Worm (Caenorhabditis elegans): ENCODE measurements around the gene Y37D8A.3.

Y37D8A.3 gene

DNA sequence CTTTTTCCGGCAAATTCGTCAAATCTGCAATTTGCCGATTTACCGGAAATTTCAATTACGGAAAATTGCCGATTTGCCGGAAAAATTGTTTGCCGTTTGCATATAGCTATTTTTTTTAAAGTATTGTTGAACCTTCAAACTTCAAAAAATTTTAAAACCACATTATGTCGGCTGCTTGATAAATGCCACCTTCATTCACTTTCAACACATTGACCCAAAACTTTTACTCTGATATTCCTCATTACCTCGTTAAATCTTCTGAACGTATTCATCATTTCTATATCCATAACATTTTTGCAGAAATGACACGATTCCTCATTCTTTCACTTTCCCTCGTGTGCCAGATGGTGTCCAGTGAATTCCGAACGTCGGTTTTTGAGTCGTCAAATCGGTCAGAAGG lies at the start of gene Y37D8A.3:
Gene Y37D8A.3 (plus strand): TSS at position 301 of the 400 bp plus-strand sequence.
- no peak for TF ChIP-seq unc-62 (GFP tag; optimal IDR thresholded peaks at IDR 0.05)

DNA sequence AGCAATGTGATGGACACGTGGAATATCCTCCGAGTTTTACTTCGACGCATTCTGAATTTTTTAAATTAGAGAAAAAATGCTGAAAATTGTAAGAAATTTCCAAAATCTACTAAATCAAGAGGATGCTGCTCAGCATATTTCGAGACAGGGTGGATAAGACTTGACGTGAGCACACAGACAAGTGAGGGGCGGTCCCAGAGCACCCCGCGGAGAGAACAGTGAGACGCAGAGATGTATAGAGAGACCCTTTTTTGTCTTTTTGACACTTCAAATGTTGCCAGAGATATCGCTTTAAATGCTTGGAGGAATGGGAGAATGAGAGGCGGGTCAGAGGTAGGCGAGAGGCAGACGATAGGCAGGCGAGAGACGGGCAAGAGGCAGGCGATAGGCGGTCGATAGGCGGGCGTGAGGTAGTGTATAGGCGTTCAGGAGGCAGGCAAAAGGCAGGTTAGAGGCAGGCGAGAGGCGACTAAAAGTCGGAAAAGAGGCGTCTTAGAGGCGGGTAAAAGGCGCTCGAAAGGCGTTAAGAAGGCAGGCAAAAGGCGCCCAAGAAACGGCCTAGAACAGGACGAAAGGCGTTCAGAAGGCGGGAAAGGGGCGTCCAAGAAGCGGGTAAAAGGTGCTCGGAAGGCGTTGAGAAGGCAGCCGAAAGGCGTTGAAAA lies 49.4 kb upstream of the Y37D8A.3 start, which contains the start of gene gab-1:
Gene gab-1 (minus strand): TSS at position 51 of the 662 bp plus-strand sequence.
- TF ChIP-seq unc-62 (GFP tag; optimal IDR thresholded peaks at IDR 0.05), result no peak

DNA sequence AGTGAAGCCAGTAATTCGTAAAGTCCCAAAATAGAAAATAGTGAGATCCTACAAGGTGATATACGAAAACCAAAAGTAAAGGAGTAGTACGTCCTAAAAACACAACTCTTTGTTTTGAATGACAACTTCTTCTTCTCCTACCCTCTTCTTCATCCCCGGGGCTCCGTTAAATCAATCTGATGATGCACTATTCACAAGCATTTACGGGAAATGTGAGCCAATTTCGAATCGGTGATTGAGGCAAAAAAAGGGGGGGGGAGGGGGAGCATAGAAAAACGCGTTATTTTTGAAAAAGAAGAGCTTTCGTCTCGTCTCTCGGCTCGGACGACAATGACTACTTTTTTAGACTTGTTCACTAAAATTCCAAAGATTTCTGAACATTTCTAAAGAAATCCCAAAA lies 45.3 kb upstream of the Y37D8A.3 start:
- no peak for TF ChIP-seq unc-62 (GFP tag; optimal IDR thresholded peaks at IDR 0.05)

DNA sequence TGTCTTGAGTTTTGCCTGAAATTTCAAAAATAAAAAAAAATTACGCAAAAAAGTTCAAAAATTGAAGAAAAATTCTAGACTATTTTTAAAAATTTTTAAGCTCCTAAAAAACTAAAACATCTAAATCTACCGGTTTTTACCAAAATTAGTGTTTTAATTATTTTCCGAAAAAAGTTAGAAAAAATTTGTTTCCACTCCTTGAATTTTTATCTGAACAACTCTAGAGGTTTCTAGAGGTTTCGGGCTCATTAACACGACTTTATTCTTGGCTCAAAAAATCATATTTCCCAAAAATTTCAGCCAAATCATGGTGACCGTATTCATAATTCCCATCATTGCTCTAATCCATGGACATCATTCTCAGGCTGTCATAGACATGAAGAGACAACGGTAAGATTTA lies 44.3 kb upstream of the Y37D8A.3 start, which contains the start of gene lgc-37:
Gene lgc-37 (plus strand): TSS at position 301 of the 400 bp plus-strand sequence.
- no peak for TF ChIP-seq unc-62 (GFP tag; optimal IDR thresholded peaks at IDR 0.05)

DNA sequence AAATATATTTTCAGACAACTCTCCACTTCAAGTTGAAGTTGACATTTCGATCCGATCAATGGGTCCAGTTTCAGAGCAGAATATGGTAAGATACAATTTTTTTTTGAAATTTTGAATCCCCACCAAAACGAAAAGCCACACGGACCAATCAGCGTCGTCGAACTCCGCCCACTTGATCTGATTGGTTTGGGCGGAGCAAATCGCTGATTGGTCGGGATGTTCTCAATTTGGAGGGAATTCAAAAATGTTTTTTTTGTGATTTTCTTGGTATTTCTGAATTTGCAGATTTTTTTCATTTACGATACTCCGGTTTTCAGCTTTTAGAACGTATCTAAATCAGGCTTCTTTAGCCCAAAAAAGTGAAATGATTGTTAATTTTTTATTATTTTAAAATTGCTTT lies 43.7 kb upstream of the Y37D8A.3 start:
- TF ChIP-seq unc-62 (GFP tag; optimal IDR thresholded peaks at IDR 0.05), result no peak

DNA sequence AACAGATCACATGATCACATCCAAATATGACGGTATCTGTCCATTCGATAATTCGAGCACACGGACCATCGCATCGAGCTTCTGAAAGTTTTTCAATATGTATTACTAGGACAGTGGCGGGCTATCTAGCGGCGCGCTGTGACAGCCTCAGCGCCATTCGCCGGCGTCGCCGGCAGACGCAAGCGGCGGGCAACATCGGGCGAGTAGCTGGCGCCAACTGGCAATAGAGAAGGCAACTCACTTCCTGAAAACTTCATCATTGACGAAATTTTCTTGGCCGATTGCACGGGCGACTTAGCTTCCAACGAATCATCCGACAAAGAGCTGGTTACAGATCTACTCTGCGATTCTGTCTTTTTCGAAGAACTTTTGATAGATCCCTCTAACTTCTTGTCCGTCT lies 40.9 kb upstream of the Y37D8A.3 start:
- TF ChIP-seq unc-62 (GFP tag; optimal IDR thresholded peaks at IDR 0.05), result no peak

DNA sequence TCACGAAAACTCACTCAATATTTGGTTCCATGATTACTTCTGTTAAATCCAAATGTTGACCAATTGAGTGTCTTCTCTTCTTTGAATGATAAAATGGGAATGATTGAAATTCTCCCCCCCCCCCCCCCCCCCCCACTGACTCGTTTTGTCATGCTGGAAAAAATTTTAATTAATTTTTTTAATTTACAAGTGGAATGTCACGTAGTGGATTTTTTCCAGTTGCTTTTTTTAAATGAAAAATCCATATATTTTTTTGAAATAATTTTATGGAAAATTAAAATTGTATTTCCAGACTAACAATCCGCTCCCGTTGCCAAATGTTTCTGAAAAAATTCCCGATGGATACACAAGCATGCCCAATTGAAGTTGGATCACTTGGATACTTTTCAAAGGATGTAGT lies 39.7 kb upstream of the Y37D8A.3 start, which contains the start of gene BE10.1:
Gene BE10.1 (minus strand): TSS at position 101 of the 400 bp plus-strand sequence.
- TF ChIP-seq unc-62 (GFP tag; optimal IDR thresholded peaks at IDR 0.05), result no peak

DNA sequence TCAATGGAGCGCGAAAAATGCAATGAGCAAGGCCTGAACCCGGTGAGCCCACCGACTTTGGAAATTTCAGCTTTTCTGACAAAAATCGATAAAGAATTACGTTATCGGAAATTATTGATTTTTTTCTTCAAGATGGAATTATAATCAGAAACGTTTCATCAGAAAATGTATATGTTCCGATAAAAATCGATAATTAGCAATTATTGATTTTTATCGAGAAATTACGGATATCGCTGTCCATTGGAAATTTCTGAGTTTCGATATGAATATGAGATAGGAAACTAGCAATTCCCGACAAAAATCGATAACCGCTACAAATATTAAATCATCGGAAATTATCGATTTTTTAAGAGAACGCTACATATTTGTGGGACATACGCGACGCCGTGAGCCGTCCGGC lies 35.0 kb upstream of the Y37D8A.3 start:
- no peak for TF ChIP-seq unc-62 (GFP tag; optimal IDR thresholded peaks at IDR 0.05)

DNA sequence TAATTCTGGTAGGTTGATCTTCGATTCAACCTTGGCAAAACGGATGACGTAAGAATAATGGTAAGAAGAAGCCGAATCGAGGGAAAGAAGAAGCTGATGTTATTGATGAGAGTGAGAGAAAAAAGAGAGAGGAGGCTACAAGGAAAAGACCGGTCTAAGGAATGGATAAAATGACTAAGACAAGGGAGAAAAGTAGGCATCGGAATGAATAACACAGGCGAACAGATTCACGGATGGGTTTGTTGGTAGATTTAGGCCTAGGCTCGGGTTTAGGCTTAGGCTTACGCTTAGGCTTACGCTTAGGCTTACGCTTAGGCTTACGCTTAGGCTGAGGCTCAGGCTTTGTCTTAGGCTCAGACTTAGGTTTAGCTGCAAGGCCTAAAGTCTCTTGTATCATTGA lies 30.7 kb upstream of the Y37D8A.3 start, which contains the start of gene agmo-1:
Gene agmo-1 (minus strand): TSS at position 101 of the 400 bp plus-strand sequence.
- no peak for TF ChIP-seq unc-62 (GFP tag; optimal IDR thresholded peaks at IDR 0.05)

DNA sequence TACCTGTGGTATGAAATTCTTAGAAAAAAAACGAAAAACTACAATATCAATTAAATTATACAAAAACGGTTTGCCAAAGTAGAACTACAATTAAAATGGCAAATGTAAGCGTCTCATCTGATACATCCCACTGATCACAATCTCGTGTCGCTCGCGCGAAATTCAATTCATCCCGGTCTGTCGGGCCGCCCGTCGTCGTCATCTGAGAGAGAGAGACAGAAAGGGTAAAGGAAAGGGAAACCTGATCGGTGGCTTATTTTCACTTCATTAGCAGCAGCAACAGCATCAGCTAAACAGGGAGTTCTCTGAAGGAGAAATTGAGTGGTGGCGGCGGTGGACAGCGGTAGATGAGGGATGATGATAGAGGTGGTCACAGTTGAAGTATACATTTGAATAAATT lies 28.6 kb upstream of the Y37D8A.3 start:
- no peak for TF ChIP-seq unc-62 (GFP tag; optimal IDR thresholded peaks at IDR 0.05)

DNA sequence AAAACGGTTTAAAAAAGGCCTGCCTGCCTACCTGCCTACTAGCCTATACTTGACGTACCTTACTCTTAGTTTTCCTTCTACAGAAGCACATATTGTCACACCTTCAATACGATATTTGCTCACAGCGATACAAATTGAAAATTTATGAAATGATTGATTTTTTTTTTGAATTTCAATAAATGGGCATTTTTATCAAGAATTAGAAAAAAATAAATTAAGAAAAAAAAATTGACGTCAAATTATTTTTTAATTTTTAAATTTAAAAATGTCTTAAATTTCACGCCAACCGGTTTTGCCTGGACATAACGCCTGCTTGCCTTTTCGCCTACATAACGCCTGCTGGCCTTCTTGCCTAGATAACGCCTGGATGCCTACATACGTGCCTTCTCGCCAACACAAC lies 22.5 kb upstream of the Y37D8A.3 start, which contains the start of gene BE10.5:
Gene BE10.5 (minus strand): TSS at position 101 of the 400 bp plus-strand sequence.
- no peak for TF ChIP-seq unc-62 (GFP tag; optimal IDR thresholded peaks at IDR 0.05)

DNA sequence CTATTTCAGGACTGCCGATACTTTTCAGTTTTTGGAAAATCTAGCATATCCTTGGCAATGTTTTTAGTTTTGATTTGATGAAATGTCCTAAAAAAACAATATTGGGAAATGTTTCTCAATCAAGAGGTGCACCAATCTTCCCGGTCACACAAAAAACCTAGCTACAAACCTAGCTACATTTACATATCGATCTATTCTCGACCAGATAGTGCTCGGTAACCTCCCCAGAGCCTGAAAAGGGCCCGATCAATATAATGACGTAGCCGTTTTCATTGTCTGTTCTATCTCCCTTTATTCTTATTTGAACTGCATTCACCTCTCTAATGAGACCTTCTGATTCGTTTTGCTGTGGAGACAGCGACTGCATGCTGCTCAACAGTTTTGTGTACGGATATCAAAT lies 21.4 kb upstream of the Y37D8A.3 start, which contains the start of gene BE10.3:
Gene BE10.3 (plus strand): TSS at position 301 of the 400 bp plus-strand sequence.
- TF ChIP-seq unc-62 (GFP tag; optimal IDR thresholded peaks at IDR 0.05), result no peak

DNA sequence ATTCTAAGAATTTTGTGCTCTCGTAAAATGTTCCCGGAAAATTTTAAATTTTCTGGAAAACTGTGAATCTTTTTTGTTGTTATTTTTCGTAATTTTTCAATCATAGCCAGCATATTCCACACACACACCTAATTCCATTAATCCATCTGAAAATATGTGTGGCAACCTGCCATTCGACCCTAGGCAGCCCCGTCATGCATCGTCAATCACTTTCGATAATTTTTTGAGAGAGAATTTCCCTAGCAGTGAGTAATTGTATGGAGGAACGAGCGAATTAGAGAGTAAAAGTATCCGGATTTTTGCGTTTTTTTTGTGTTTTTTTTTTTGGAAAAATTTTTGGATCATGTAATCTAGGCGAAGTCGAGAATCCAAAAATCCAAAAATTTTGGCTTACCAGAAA lies 16.0 kb upstream of the Y37D8A.3 start, which contains the start of gene BE10.4:
Gene BE10.4 (plus strand): TSS at position 301 of the 400 bp plus-strand sequence.
- TF ChIP-seq unc-62 (GFP tag; optimal IDR thresholded peaks at IDR 0.05), result no peak

DNA sequence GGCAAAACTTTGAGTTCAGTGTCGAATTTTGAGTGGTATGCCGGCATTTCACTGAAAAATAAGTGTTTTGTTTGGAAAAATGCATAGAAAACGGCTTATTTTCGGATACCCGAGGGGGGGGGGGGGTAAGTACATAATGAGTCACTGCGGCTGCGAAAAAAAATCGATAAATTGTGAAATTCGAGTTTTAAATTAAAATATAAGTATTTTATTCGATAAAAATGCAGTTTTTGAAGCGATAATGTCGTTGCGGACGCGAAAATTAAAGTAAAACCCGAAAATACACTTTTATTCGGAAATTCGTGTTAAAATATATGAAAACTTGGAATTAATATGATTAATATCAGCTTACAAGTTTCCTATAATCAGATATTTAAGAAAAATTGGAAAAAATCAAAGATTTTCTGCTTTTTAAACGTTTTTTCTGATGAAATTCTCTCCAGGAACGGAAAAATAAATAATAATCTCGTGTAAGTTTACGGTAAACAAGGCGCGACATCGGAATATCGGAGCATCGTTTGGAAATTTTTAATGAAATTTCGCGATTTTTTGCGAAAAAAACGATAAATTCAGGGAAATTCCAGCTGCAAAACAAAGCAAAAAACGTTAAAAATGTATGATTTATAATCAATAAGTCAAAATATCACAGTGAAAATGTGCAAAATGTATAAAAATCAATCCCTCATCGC lies 11.0 kb upstream of the Y37D8A.3 start, which contains the start of gene arx-5:
Gene arx-5 (minus strand): TSS at position 51 of the 689 bp plus-strand sequence.
- no peak for TF ChIP-seq unc-62 (GFP tag; optimal IDR thresholded peaks at IDR 0.05)

DNA sequence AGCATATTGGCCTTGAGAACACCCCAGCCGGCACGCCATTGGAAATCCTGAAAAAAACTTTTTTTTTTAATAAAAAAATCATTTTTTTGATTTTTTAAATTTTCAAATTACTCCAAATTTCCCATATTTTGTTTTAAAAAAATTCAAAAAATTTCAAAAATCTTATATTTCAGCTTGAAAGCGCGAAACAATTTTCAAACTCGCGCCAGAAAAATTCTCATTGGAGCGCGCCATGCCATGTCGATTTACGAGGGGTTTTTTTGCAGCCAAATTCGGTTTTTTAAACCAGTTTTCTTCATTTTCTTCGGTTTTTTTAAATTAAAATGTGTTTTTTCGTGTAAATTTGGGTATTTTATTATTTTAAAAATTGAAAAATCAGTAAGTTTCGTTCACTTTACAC lies 10.0 kb upstream of the Y37D8A.3 start:
- TF ChIP-seq unc-62 (GFP tag; optimal IDR thresholded peaks at IDR 0.05), result no peak

DNA sequence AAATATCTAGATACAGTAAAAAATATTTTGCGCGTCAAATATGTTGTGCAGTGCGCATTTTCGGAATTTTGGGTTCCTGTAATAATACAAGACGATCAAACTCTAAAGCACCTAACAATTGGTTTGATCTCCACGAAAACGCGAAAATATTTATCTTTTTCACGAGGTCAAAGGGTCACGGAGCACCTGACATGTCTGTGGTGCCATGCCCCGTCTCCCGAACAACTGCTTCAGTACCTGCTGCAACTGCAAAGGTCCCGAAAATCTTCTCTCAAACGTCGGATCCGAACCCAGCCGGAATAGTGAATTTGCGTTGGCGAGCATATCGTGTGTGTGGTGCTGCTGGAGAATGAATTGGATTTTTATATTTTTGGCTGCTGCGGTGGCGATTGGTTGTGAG lies 9.3 kb upstream of the Y37D8A.3 start, which contains the start of the genes Y37D8A.2 and Y37D8A.25:
Gene Y37D8A.2 (plus strand): TSS at position 285 of the 400 bp plus-strand sequence.
Gene Y37D8A.25 (minus strand): TSS at position 345 of the 400 bp plus-strand sequence.
- no peak for TF ChIP-seq unc-62 (GFP tag; optimal IDR thresholded peaks at IDR 0.05)
